Fruit fly (Drosophila melanogaster) S2 (cell line): Measurements from ENCODE around the gene janA.

Source experiments
- CG8478 ChIP-seq: fragments of >200 bp; optimal IDR thresholded peaks from 2 replicates; lab custom pipeline; 2018
- CTCF ChIP-seq, 2 experiments: fragments of >200 bp; optimal IDR thresholded peaks; 2 replicates each; lab custom pipeline; 2018

- TF ChIP-seq CG8478 (lab: Kevin White, UChicago) (no peak), CTCF (optimal IDR thresholded peaks at IDR 0.05; lab: Kevin White, UChicago) (no peak)
Measured at dm6 chr3R:30030061-30030460, 9.3 kb downstream of the janA start.
